Fruit fly (Drosophila melanogaster): ENCODE data around the gene CG32182.

CG32182 gene

dm6 chr3L:17758084-17758211, at the start of gene CG32182:
CG32182 (plus strand) TSS chr3L:17758112.
- TF ChIP-seq Myc (optimal IDR thresholded peaks at IDR 0.05) (no peak), psq (optimal IDR thresholded peaks at IDR 0.05) (no peak), Sin3A (optimal IDR thresholded peaks at IDR 0.05) (no peak), insv (optimal IDR thresholded peaks at IDR 0.05) (no peak), h (optimal IDR thresholded peaks at IDR 0.05) (no peak), ttk (optimal IDR thresholded peaks at IDR 0.05) (no peak)

DNA sequence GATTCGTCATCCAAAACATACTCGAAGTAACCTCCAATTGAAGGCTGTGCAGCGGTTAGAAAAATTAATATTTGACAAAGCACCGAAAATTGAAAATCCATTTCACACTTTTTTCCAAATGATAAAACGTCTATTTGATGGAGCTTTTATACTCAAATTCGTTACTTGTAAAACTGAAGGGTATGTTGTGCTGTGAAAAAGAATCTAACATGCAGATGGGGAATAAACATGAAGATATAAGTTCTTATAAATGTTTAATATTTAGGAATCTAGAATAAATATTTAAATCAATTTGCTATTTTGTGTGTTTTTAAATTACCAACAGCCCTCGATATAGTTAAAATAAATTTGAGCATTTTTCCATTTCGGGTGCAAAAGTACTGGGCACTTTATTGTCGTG, 38.2 kb upstream of the CG32182 start, which contains the start of gene CheB74a:
Gene CheB74a (minus strand): TSS at position 101 of the 400 bp plus-strand sequence.
- no peak for TF ChIP-seq ttk (optimal IDR thresholded peaks at IDR 0.05)
- no peak for TF ChIP-seq insv (optimal IDR thresholded peaks at IDR 0.05)
- TF ChIP-seq h (optimal IDR thresholded peaks at IDR 0.05): no peak
- TF ChIP-seq Sin3A (optimal IDR thresholded peaks at IDR 0.05): no peak

dm6 chr3L:17729278-17729677, 28.6 kb upstream of the CG32182 start, which contains the start of gene CG6052:
CG6052 (minus strand) TSS chr3L:17729378.
- no peak for TF ChIP-seq psq (optimal IDR thresholded peaks at IDR 0.05)
- no peak for TF ChIP-seq ttk (optimal IDR thresholded peaks at IDR 0.05)

dm6 chr3L:17739627-17740026, 18.3 kb upstream of the CG32182 start:
- no peak for TF ChIP-seq Sin3A (optimal IDR thresholded peaks at IDR 0.05)
- TF ChIP-seq ttk (optimal IDR thresholded peaks at IDR 0.05): no peak
- no peak for TF ChIP-seq insv (optimal IDR thresholded peaks at IDR 0.05)
- TF ChIP-seq Myc (optimal IDR thresholded peaks at IDR 0.05): no peak
- no peak for TF ChIP-seq h (optimal IDR thresholded peaks at IDR 0.05)
- TF ChIP-seq psq (optimal IDR thresholded peaks at IDR 0.05): no peak

DNA sequence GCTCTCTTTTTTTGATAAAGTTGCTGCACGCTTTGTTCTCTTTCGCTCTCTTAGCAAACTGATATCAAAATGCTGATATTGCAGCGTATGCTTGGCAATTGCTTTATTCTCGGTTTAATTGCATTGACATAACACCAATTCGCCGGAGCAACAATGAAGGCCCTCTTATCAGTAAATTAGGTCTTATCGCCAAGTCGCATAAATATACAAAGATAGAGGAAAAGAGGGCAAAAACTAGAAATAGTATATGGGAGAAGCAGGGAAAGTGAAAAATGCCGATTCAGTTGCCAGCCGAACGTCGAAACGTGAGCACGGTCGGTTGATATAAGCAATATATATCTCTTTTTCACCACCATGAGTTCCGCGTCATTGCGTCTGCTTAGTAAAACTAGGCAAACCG, 17.4 kb upstream of the CG32182 start, which contains the start of gene CG7460:
Gene CG7460 (plus strand): TSS at position 70 of the 400 bp plus-strand sequence.
- TF ChIP-seq Myc (optimal IDR thresholded peaks at IDR 0.05): no peak
- no peak for TF ChIP-seq psq (optimal IDR thresholded peaks at IDR 0.05)
- no peak for TF ChIP-seq insv (optimal IDR thresholded peaks at IDR 0.05)
- no peak for TF ChIP-seq ttk (optimal IDR thresholded peaks at IDR 0.05)
- TF ChIP-seq h (optimal IDR thresholded peaks at IDR 0.05): no peak
- no peak for TF ChIP-seq Sin3A (optimal IDR thresholded peaks at IDR 0.05)

dm6 chr3L:17742531-17742930, 15.4 kb upstream of the CG32182 start:
- no peak for TF ChIP-seq h (optimal IDR thresholded peaks at IDR 0.05)
- TF ChIP-seq Myc (optimal IDR thresholded peaks at IDR 0.05): no peak
- no peak for TF ChIP-seq psq (optimal IDR thresholded peaks at IDR 0.05)
- TF ChIP-seq ttk (optimal IDR thresholded peaks at IDR 0.05): no peak
- no peak for TF ChIP-seq insv (optimal IDR thresholded peaks at IDR 0.05)
- no peak for TF ChIP-seq Sin3A (optimal IDR thresholded peaks at IDR 0.05)

DNA sequence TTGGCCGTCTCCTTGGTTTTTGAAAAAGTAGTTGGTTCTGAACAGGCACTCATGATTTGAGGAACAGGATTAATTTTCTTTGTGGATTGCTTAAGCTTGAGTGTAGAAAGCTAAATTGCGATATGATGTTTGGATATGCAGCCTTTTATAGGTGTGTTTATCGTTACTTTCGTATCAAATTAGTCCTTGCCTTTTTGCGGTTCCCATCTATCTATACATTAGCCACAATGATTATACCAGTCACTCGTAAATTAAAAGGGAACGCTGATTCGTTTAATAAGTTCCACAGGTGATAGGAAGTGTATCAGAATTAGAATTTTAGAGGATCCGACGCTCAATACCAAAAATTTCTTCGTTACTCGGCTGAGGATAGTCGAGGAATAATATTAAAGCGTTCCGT, 11.2 kb upstream of the CG32182 start, which contains the start of gene CG6034:
Gene CG6034 (minus strand): TSS at position 101 of the 400 bp plus-strand sequence.
- TF ChIP-seq Sin3A (optimal IDR thresholded peaks at IDR 0.05) (no peak), Myc (optimal IDR thresholded peaks at IDR 0.05) (no peak), psq (optimal IDR thresholded peaks at IDR 0.05) (no peak), h (optimal IDR thresholded peaks at IDR 0.05) (no peak), insv (optimal IDR thresholded peaks at IDR 0.05) (no peak), ttk (optimal IDR thresholded peaks at IDR 0.05) (no peak)

- TF ChIP-seq h (optimal IDR thresholded peaks at IDR 0.05) (no peak), Myc (optimal IDR thresholded peaks at IDR 0.05) (no peak), psq (optimal IDR thresholded peaks at IDR 0.05) (no peak), Sin3A (optimal IDR thresholded peaks at IDR 0.05) (no peak), insv (optimal IDR thresholded peaks at IDR 0.05) (no peak), ttk (optimal IDR thresholded peaks at IDR 0.05) (no peak)
Observed at dm6 chr3L:17750488-17750887, 7.4 kb upstream of the CG32182 start, which contains the start of gene Adgf-B. Adgf-B (minus strand) TSS chr3L:17750588.

- no peak for TF ChIP-seq Myc (optimal IDR thresholded peaks at IDR 0.05)
- TF ChIP-seq psq (optimal IDR thresholded peaks at IDR 0.05): no peak
- TF ChIP-seq Sin3A (optimal IDR thresholded peaks at IDR 0.05): no peak
- no peak for TF ChIP-seq insv (optimal IDR thresholded peaks at IDR 0.05)
- no peak for TF ChIP-seq ttk (optimal IDR thresholded peaks at IDR 0.05)
- no peak for TF ChIP-seq h (optimal IDR thresholded peaks at IDR 0.05)
Observed at dm6 chr3L:17754285-17754684, 3.6 kb upstream of the CG32182 start.

DNA sequence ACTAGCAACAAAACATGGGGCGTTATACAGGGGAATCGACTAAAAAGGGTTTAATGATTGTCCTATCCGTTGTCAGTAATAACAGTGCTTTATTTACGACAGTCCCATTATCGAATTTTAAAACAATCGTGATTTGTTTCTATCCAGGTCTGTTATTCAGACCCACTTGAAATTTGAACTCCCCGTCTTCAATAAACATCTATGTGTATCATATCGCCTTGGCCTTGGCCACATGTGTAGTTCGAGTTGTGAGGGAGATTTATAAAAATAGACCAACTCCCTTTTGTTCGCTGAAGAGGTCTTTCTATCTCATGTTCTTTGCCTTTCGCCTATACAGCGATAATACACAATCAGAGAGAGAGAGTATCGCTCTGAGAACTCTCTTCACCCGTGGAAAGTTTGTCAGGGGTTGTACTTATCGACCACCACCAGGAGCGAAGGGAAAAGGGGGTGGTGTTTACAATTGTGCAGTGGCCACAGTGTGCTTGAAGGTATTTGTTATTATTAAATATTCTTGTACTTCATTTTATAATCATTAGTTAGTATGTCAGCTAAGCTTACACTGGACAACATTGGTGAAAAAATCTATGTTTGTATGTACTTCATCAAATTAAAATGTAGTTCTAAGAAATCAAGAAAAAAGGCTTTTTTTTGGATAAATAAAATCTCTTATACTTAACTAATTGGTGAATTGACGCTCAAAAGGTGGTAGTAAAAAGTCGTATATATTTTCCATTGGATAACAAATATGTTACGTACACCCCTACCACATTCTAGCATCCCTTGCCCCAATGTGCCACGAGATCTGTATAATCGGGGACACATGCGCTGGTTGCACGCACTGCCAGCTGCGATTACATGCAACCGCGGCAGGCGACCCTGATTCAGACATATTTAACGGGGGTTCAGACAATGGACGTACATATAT, 492 bp upstream of the CG32182 start:
- no peak for TF ChIP-seq psq (optimal IDR thresholded peaks at IDR 0.05)
- TF ChIP-seq ttk (optimal IDR thresholded peaks at IDR 0.05): no peak
- TF ChIP-seq insv (optimal IDR thresholded peaks at IDR 0.05): no peak
- no peak for TF ChIP-seq h (optimal IDR thresholded peaks at IDR 0.05)
- no peak for TF ChIP-seq Sin3A (optimal IDR thresholded peaks at IDR 0.05)
- no peak for TF ChIP-seq Myc (optimal IDR thresholded peaks at IDR 0.05)

DNA sequence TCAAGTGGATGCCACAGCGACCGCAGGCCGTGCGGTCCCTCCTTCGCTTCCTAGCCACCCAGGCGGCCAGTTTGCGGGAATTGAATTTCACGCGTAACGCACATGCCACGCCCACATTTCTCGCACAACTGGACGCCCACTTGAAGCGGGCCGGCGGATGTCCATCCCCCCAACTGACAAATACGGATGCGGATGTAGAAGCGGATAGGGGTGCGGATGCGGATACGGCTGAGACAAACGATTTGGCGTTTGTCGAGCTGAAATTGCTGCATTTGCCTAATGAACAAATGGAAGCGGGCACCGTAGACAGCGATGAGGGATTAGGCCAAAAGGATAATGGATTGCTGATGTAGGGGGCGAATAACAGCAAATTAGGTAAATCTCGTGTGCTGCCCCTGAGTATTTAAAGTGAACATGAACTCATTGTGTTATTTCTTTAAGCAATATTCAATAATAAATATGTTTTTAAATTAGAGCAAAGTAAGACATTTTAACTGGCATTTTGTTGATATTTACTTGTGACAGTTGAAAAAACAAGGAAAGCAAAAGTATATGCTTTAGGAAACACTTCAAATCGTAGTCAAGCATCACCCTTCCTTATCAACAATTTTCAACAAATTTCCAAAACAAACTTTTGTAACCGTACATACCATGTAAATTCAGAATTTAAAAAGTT, 1.3 kb downstream of the CG32182 start, which contains the start of gene CG32181:
Gene CG32181 (plus strand): TSS at position 626 of the 676 bp plus-strand sequence.
- TF ChIP-seq insv (optimal IDR thresholded peaks at IDR 0.05): no peak
- no peak for TF ChIP-seq ttk (optimal IDR thresholded peaks at IDR 0.05)
- TF ChIP-seq Sin3A (optimal IDR thresholded peaks at IDR 0.05): no peak
- TF ChIP-seq psq (optimal IDR thresholded peaks at IDR 0.05): no peak
- no peak for TF ChIP-seq h (optimal IDR thresholded peaks at IDR 0.05)
- TF ChIP-seq Myc (optimal IDR thresholded peaks at IDR 0.05): no peak

DNA sequence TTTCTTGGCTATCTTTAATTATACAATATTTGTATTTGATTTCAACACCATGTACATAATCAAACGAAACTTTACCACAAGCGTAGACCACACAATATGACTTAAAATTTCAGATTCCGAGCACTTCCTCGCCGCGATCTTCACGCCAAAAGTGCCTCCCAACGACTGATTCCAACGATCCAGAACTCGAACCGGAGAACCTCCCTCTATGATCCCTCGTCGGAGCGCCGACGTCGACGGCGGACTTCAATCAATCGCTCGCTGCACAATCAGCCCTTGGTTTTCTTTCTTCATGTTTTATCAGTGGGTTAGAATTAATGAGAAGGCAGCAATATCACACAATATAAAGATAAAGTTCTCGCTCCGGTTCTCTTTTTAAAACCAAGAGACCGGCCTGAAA, 6.1 kb downstream of the CG32182 start, which contains the start of the genes Adgf-A and Adgf-A2:
Gene Adgf-A (minus strand): TSS at position 172 of the 400 bp plus-strand sequence.
Gene Adgf-A2 (minus strand): TSS at position 172 of the 400 bp plus-strand sequence.
- no peak for TF ChIP-seq psq (optimal IDR thresholded peaks at IDR 0.05)
- TF ChIP-seq ttk (optimal IDR thresholded peaks at IDR 0.05): no peak
- no peak for TF ChIP-seq Myc (optimal IDR thresholded peaks at IDR 0.05)
- no peak for TF ChIP-seq insv (optimal IDR thresholded peaks at IDR 0.05)
